Worm (Caenorhabditis elegans) whole organism, L4/young adult: Measurements from ENCODE around the gene C25F6.1.

ENCODE experiments used
- W03F9.2 ChIP-seq: fragments of 150-350 bp; optimal IDR thresholded peaks from 2 replicates; lab custom pipeline; 2014; ENCODE audit warnings: missing biosample characterization, missing genetic modification characterization
- dao-5 ChIP-seq: sonication (generic microtip); optimal IDR thresholded peaks from 2 replicates; lab custom pipeline; 2016; ENCODE audit warnings: missing genotype, missing genetic modification characterization, moderate library complexity, missing compliant biosample characterization

C25F6.1 gene

DNA sequence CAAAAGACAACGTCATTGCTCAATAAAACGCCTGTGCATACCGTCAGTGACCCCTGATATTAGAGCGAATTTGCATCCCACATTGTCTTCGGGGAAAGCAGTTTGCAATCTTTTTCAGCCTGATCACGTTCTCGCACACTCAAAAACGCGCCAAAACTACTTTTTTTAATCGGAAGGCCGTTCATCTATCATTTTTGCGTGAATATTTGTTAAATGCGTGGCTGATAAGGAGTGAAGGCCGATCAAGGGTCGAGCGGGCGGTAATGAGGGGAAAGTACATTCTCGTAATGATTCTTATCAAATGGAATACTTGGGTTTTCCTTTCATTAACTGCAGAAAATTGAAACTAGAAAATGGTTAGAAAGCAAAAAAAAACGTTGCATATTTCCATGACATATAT is 38.0 kb downstream of the C25F6.1 start:
- TF ChIP-seq dao-5 (tag; lab: Kevin White, UChicago) (no peak), W03F9.2 (tag; lab: Kevin White, UChicago) (no peak)
